Fruit fly (Drosophila melanogaster): Measurements from ENCODE around the gene CG10177.

DNA sequence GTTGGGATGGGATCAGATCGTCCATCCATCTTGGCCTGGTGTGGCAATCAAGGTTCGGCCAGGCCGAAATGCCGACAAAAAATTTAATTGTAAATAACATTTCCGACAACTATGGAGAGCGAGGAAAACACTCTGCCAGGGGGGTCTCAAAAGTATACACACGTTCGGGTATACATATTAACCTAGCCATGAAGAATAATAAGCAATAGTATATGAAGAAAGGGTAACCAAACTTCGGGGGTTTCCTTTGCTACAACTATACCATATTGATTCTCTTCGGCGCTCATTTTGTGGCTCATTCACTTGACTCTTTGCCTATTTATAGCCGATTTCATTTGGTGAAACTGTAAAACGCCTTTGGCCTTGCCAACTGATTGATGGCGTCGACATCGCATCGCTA is 24.1 kb downstream of the CG10177 start:
- no peak for TF ChIP-seq CG5204 (GFP tag; optimal IDR thresholded peaks at IDR 0.05)
- TF ChIP-seq CG12768 (GFP tag; optimal IDR thresholded peaks at IDR 0.05): no peak
- TF ChIP-seq CG33017 (tag; optimal IDR thresholded peaks at IDR 0.05): no peak
- TF ChIP-seq kay (GFP tag; ENCODE audit: borderline replicate concordance): no peak
- no peak for TF ChIP-seq bab1 (GFP tag; optimal IDR thresholded peaks at IDR 0.05)
- no peak for TF ChIP-seq Hr96 (GFP tag; optimal IDR thresholded peaks at IDR 0.05)
- TF ChIP-seq cnc (optimal IDR thresholded peaks at IDR 0.05): no peak
- TF ChIP-seq Mnt (GFP tag; optimal IDR thresholded peaks at IDR 0.05): no peak
- TF ChIP-seq cic (GFP tag; optimal IDR thresholded peaks at IDR 0.05): no peak
- no peak for TF ChIP-seq CG1620 (GFP tag; optimal IDR thresholded peaks at IDR 0.05)
- TF ChIP-seq Crg-1 (GFP tag; optimal IDR thresholded peaks at IDR 0.05): no peak
- no peak for TF ChIP-seq pad (GFP tag; optimal IDR thresholded peaks at IDR 0.05)
- no peak for TF ChIP-seq CG11617 (GFP tag; optimal IDR thresholded peaks at IDR 0.05)
- no peak for TF ChIP-seq Clk (GFP tag; optimal IDR thresholded peaks at IDR 0.05)
